Worm (Caenorhabditis elegans) whole organism, L3 larva: Measurements from ENCODE around the gene chil-8.

Source experiments
- R02D3.7 ChIP-seq: fragments of 150-350 bp; optimal IDR thresholded peaks from 2 replicates; lab custom pipeline; 2014; ENCODE audit warnings: missing biosample characterization, missing genetic modification characterization
- ZK546.5 ChIP-seq: sonication (generic microtip); optimal IDR thresholded peaks from 2 replicates; lab custom pipeline; 2017; ENCODE audit warnings: missing biosample characterization, missing genetic modification characterization
- aly-2 ChIP-seq: fragments of 150-350 bp; optimal IDR thresholded peaks from 2 replicates; lab custom pipeline; 2014; ENCODE audit warnings: missing biosample characterization, missing genetic modification characterization
- ceh-16 ChIP-seq: sonication (generic microtip); optimal IDR thresholded peaks from 2 replicates; lab custom pipeline; 2017; ENCODE audit warnings: missing biosample characterization, missing genetic modification characterization
- ceh-28 ChIP-seq: fragments of 150-350 bp; optimal IDR thresholded peaks from 2 replicates; lab custom pipeline; 2014; ENCODE audit warnings: missing biosample characterization, missing genetic modification reagents, missing genetic modification characterization
- daf-12 ChIP-seq: fragments of 150-350 bp; optimal IDR thresholded peaks from 2 replicates; lab custom pipeline; 2014; ENCODE audit warnings: missing biosample characterization, missing genetic modification reagents, missing genetic modification characterization
- egl-27 ChIP-seq: sonication (generic microtip); optimal IDR thresholded peaks from 4 replicates; lab custom pipeline; 2017; ENCODE audit warnings: missing biosample characterization, missing genetic modification reagents, missing genetic modification characterization
- egl-5 ChIP-seq: fragments of 150-350 bp; optimal IDR thresholded peaks from 2 replicates; lab custom pipeline; 2017; ENCODE audit warnings: missing biosample characterization, missing genetic modification reagents, missing genetic modification characterization, inconsistent platforms
- elt-1 ChIP-seq: fragments of 150-350 bp; optimal IDR thresholded peaks from 2 replicates; lab custom pipeline; 2014; ENCODE audit warnings: missing biosample characterization, missing genetic modification characterization
- elt-2 ChIP-seq: sonication (generic microtip); optimal IDR thresholded peaks from 2 replicates; lab custom pipeline; 2016; ENCODE audit warnings: missing genetic modification reagents, mild to moderate bottlenecking, missing genetic modification characterization, missing compliant biosample characterization
- elt-3 ChIP-seq, 3 experiments: fragments of 150-350 bp in 1 of 3; sonication (generic microtip) in 2 of 3; optimal IDR thresholded peaks; 2 replicates in 2 of 3; 4 replicates in 1 of 3; lab custom pipeline; 2014 to 2017; ENCODE audit warnings: missing biosample characterization in 3 of 3, missing genetic modification characterization in 3 of 3
- eor-1 ChIP-seq, 2 experiments: fragments of 150-350 bp; optimal IDR thresholded peaks; 2 replicates each; lab custom pipeline; 2014 to 2018; ENCODE audit warnings: missing biosample characterization in 2 of 2, missing genetic modification characterization in 2 of 2
- fkh-10 ChIP-seq: sonication (generic microtip); optimal IDR thresholded peaks from 2 replicates; lab custom pipeline; 2017; ENCODE audit warnings: missing biosample characterization, missing genetic modification reagents, missing genetic modification characterization
- fos-1 ChIP-seq: fragments of 150-350 bp; optimal IDR thresholded peaks from 2 replicates; lab custom pipeline; 2014; ENCODE audit warnings: missing biosample characterization, missing genetic modification characterization
- hmg-11 ChIP-seq: sonication (generic microtip); optimal IDR thresholded peaks from 2 replicates; lab custom pipeline; 2016; ENCODE audit warnings: missing genetic modification characterization, missing compliant biosample characterization
- jun-1 ChIP-seq: fragments of 150-350 bp; optimal IDR thresholded peaks from 2 replicates; lab custom pipeline; 2014; ENCODE audit warnings: missing biosample characterization, missing genetic modification reagents, missing genetic modification characterization
- lin-15B ChIP-seq: fragments of 150-350 bp; optimal IDR thresholded peaks from 2 replicates; lab custom pipeline; 2014; ENCODE audit warnings: missing biosample characterization, missing genetic modification characterization
- lin-39 ChIP-seq: fragments of 150-350 bp; optimal IDR thresholded peaks from 2 replicates; lab custom pipeline; 2018; ENCODE audit warnings: missing biosample characterization, missing genetic modification reagents, missing genetic modification characterization
- lsy-12 ChIP-seq: sonication (generic microtip); optimal IDR thresholded peaks from 2 replicates; lab custom pipeline; 2016; ENCODE audit warnings: mild to moderate bottlenecking, missing genetic modification characterization, missing compliant biosample characterization
- mdl-1 ChIP-seq: fragments of 150-350 bp; optimal IDR thresholded peaks from 2 replicates; lab custom pipeline; 2014; ENCODE audit warnings: missing biosample characterization, missing genetic modification characterization
- mml-1 ChIP-seq: fragments of 150-350 bp; sonication (generic microtip); optimal IDR thresholded peaks from 3 replicates; lab custom pipeline; 2014; ENCODE audit warnings: missing biosample characterization, missing genetic modification characterization
- nfya-1 ChIP-seq: sonication (generic microtip); optimal IDR thresholded peaks from 2 replicates; lab custom pipeline; 2017; ENCODE audit warnings: missing genetic modification characterization, mild to moderate bottlenecking, missing compliant biosample characterization, antibody characterized with exemption, moderate library complexity; ENCODE audit not compliant: insufficient read depth
- nhr-11 ChIP-seq: fragments of 150-350 bp; optimal IDR thresholded peaks from 2 replicates; lab custom pipeline; 2014; ENCODE audit warnings: missing biosample characterization, missing genetic modification characterization
- nhr-12 ChIP-seq: fragments of 150-350 bp; optimal IDR thresholded peaks from 2 replicates; lab custom pipeline; 2014; ENCODE audit warnings: missing biosample characterization, missing genetic modification characterization
- nhr-23 ChIP-seq: fragments of 150-350 bp; optimal IDR thresholded peaks from 2 replicates; lab custom pipeline; 2014; ENCODE audit warnings: missing biosample characterization, missing genetic modification reagents, missing genetic modification characterization
- nhr-25 ChIP-seq: sonication (generic microtip); optimal IDR thresholded peaks from 2 replicates; lab custom pipeline; 2017; ENCODE audit warnings: missing biosample characterization, missing genetic modification characterization
- nhr-28 ChIP-seq: fragments of 150-350 bp; optimal IDR thresholded peaks from 2 replicates; lab custom pipeline; 2014; ENCODE audit warnings: missing biosample characterization, missing genetic modification characterization
- nhr-43 ChIP-seq: sonication (generic microtip); optimal IDR thresholded peaks from 2 replicates; lab custom pipeline; 2016; ENCODE audit warnings: mild to moderate bottlenecking, missing genetic modification characterization, missing compliant biosample characterization; ENCODE audit not compliant: poor library complexity, severe bottlenecking
- nhr-67 ChIP-seq: fragments of 150-350 bp; optimal IDR thresholded peaks from 2 replicates; lab custom pipeline; 2014; ENCODE audit warnings: missing biosample characterization, missing genetic modification characterization
- nhr-76 ChIP-seq: fragments of 150-350 bp; sonication (generic microtip); optimal IDR thresholded peaks from 5 replicates; lab custom pipeline; 2014; ENCODE audit warnings: missing biosample characterization, missing genetic modification characterization
- nhr-77 ChIP-seq: fragments of 150-350 bp; optimal IDR thresholded peaks from 2 replicates; lab custom pipeline; 2014; ENCODE audit warnings: missing biosample characterization, missing genetic modification characterization
- pha-4 ChIP-seq: fragments of 150-350 bp; optimal IDR thresholded peaks from 2 replicates; lab custom pipeline; 2014; ENCODE audit warnings: missing biosample characterization, missing genetic modification reagents, missing genetic modification characterization
- pqm-1 ChIP-seq: fragments of 150-350 bp; optimal IDR thresholded peaks from 2 replicates; lab custom pipeline; 2017; ENCODE audit warnings: missing biosample characterization, missing genetic modification characterization, inconsistent platforms
- sea-2 ChIP-seq: fragments of 150-350 bp; sonication (generic microtip); optimal IDR thresholded peaks from 4 replicates; lab custom pipeline; 2014; ENCODE audit warnings: missing biosample characterization, missing genetic modification reagents, missing genetic modification characterization
- skn-1 ChIP-seq: fragments of 150-350 bp; optimal IDR thresholded peaks from 2 replicates; lab custom pipeline; 2014; ENCODE audit warnings: missing biosample characterization, missing genetic modification characterization
- snpc-4 ChIP-seq: fragments of 150-350 bp; optimal IDR thresholded peaks from 2 replicates; lab custom pipeline; 2014; ENCODE audit warnings: missing biosample characterization, missing genetic modification characterization
- tbx-2 ChIP-seq: sonication (generic microtip); optimal IDR thresholded peaks from 2 replicates; lab custom pipeline; 2016; ENCODE audit warnings: mild to moderate bottlenecking, missing genetic modification characterization, missing compliant biosample characterization
- unc-39 ChIP-seq: sonication (generic microtip); optimal IDR thresholded peaks from 4 replicates; lab custom pipeline; 2017; ENCODE audit warnings: missing biosample characterization, missing genetic modification characterization
- unc-62 ChIP-seq: fragments of 150-350 bp; sonication (generic microtip); optimal IDR thresholded peaks from 4 replicates; lab custom pipeline; 2014; ENCODE audit warnings: missing biosample characterization, missing genetic modification reagents, missing genetic modification characterization
- ztf-11 ChIP-seq: fragments of 150-350 bp; optimal IDR thresholded peaks from 2 replicates; lab custom pipeline; 2014; ENCODE audit warnings: missing biosample characterization, missing genetic modification characterization
- ztf-4 ChIP-seq: fragments of 150-350 bp; optimal IDR thresholded peaks from 2 replicates; lab custom pipeline; 2014; ENCODE audit warnings: missing biosample characterization, missing genetic modification characterization

The chil-8 gene

ce11 chrII:9894435-9894834, 21.6 kb upstream of the chil-8 start, which contains the start of gene F26C11.1:
F26C11.1 (plus strand) TSS chrII:9894735.
- TF ChIP-seq mdl-1 (no peak), ZK546.5 (tag; lab: Kevin White, UChicago) (no peak), eor-1 (tag; optimal IDR thresholded peaks at IDR 0.05; lab: Kevin White, UChicago) (no peak), nhr-25 (tag; lab: Kevin White, UChicago) (no peak)

ce11 chrII:9892409-9892808, 19.5 kb upstream of the chil-8 start, which contains the start of gene C08H9.16:
C08H9.16 (plus strand) TSS chrII:9892778.
- no peak for TF ChIP-seq nhr-28 (tag; lab: Kevin White, UChicago)
- peak; percentile 52 for TF ChIP-seq hmg-11
- TF ChIP-seq nhr-25 (tag; lab: Kevin White, UChicago): peak; percentile 26
- peak; percentile 37 for TF ChIP-seq nhr-43 (tag; lab: Kevin White, UChicago)
- TF ChIP-seq fos-1: no peak
- TF ChIP-seq pqm-1 (tag; lab: Kevin White, UChicago): no peak
- TF ChIP-seq aly-2: no peak
- TF ChIP-seq egl-5 (tag; lab: Kevin White, UChicago): peak; percentile 9
- no peak for TF ChIP-seq nhr-67 (tag; lab: Kevin White, UChicago)
- peak; percentile 28 for TF ChIP-seq R02D3.7
- TF ChIP-seq ceh-16: no peak
- TF ChIP-seq nfya-1 (tag; lab: Kevin White, UChicago): peak; percentile 97
- no peak for TF ChIP-seq mdl-1
- TF ChIP-seq lin-15B (tag; lab: Kevin White, UChicago): peak; percentile 52
- no peak for TF ChIP-seq unc-39 (tag; lab: Kevin White, UChicago)
- no peak for TF ChIP-seq sea-2 (GFP tag; lab: Kevin White, UChicago)
- peak; percentile 78 for TF ChIP-seq pha-4 (tag; lab: Kevin White, UChicago)
- peak; percentile 69 for TF ChIP-seq snpc-4 (tag; lab: Kevin White, UChicago)
- TF ChIP-seq nhr-23 (tag; lab: Kevin White, UChicago): peak; percentile 87
- TF ChIP-seq mml-1 (tag; lab: Kevin White, UChicago): no peak
- TF ChIP-seq ceh-28 (tag; lab: Kevin White, UChicago): peak; percentile 14
- peak; percentile 17 for TF ChIP-seq nhr-77
- TF ChIP-seq elt-2: peak; percentile 21
- no peak for TF ChIP-seq elt-3 (tag; optimal IDR thresholded peaks at IDR 0.05; lab: Kevin White, UChicago)
- peak; percentile 14 for TF ChIP-seq lin-39 (tag; lab: Kevin White, UChicago)
- TF ChIP-seq daf-12 (tag; lab: Kevin White, UChicago): no peak
- no peak for TF ChIP-seq unc-62
- TF ChIP-seq, all 47 proteins: peak for 14

ce11 chrII:9891823-9892222, 19.0 kb upstream of the chil-8 start:
- TF ChIP-seq hmg-11: no peak
- no peak for TF ChIP-seq nfya-1 (tag; lab: Kevin White, UChicago)
- peak; percentile 48 for TF ChIP-seq pqm-1 (tag; lab: Kevin White, UChicago)
- TF ChIP-seq nhr-28 (tag; lab: Kevin White, UChicago): no peak
- no peak for TF ChIP-seq ztf-11
- TF ChIP-seq fos-1: no peak
- no peak for TF ChIP-seq nhr-67 (tag; lab: Kevin White, UChicago)
- TF ChIP-seq egl-5 (tag; lab: Kevin White, UChicago): no peak
- TF ChIP-seq nhr-43 (tag; lab: Kevin White, UChicago): no peak
- TF ChIP-seq eor-1 (tag; optimal IDR thresholded peaks at IDR 0.05; lab: Kevin White, UChicago): no peak
- no peak for TF ChIP-seq lin-39 (tag; lab: Kevin White, UChicago)
- no peak for TF ChIP-seq daf-12 (tag; lab: Kevin White, UChicago)
- TF ChIP-seq nhr-76 (tag; lab: Kevin White, UChicago): no peak
- peak; percentile 75 for TF ChIP-seq elt-2
- TF ChIP-seq nhr-25 (tag; lab: Kevin White, UChicago): no peak
- no peak for TF ChIP-seq fkh-10 (GFP tag; lab: Kevin White, UChicago)
- TF ChIP-seq ceh-16: no peak
- TF ChIP-seq nhr-12 (tag; lab: Kevin White, UChicago): no peak
- peak; percentile 91 for TF ChIP-seq elt-1
- no peak for TF ChIP-seq tbx-2 (tag; lab: Kevin White, UChicago)
- TF ChIP-seq ztf-4: no peak
- TF ChIP-seq sea-2 (GFP tag; lab: Kevin White, UChicago): no peak
- no peak for TF ChIP-seq nhr-11 (tag; lab: Kevin White, UChicago)
- TF ChIP-seq egl-27 (tag; lab: Kevin White, UChicago): no peak
- no peak for TF ChIP-seq nhr-77
- no peak for TF ChIP-seq jun-1 (tag; lab: Kevin White, UChicago)
- TF ChIP-seq mml-1 (tag; lab: Kevin White, UChicago): no peak
- no peak for TF ChIP-seq skn-1 (tag; lab: Kevin White, UChicago)
- TF ChIP-seq R02D3.7: no peak
- no peak for TF ChIP-seq lsy-12 (tag; lab: Kevin White, UChicago)
- no peak for TF ChIP-seq unc-39 (tag; lab: Kevin White, UChicago)
- peak; percentile 2 for TF ChIP-seq nhr-23 (tag; lab: Kevin White, UChicago)
